Worm (Caenorhabditis elegans) whole organism, L1 larva: ENCODE data around the gene F27B10.1.
A peak's percentile ranks its signal among the peaks of the same experiment; 100 is the strongest.

Experiments
- elt-3 ChIP-seq, 6 experiments: fragments of 150-350 bp in 1 of 6; sonication (generic microtip); optimal IDR thresholded peaks; 2 replicates each; lab custom pipeline; 2017 to 2018; ENCODE audit warnings: missing biosample characterization in 6 of 6, missing genetic modification characterization in 6 of 6, inconsistent platforms in 1 of 6
- fos-1 ChIP-seq: fragments of 150-350 bp; optimal IDR thresholded peaks from 2 replicates; lab custom pipeline; 2014; ENCODE audit warnings: missing biosample characterization, missing genetic modification characterization
- hpl-2 ChIP-seq: fragments of 150-350 bp; optimal IDR thresholded peaks from 2 replicates; lab custom pipeline; 2014; ENCODE audit warnings: missing biosample characterization, missing genetic modification reagents, missing genetic modification characterization
- lin-39 ChIP-seq: fragments of 150-350 bp; optimal IDR thresholded peaks from 2 replicates; lab custom pipeline; 2014; ENCODE audit warnings: missing biosample characterization, missing genetic modification reagents, missing genetic modification characterization
- mep-1 ChIP-seq: fragments of 150-350 bp; optimal IDR thresholded peaks from 2 replicates; lab custom pipeline; 2014; ENCODE audit warnings: missing biosample characterization, missing genetic modification characterization
- pqm-1 ChIP-seq: sonication (generic microtip); optimal IDR thresholded peaks from 3 replicates; lab custom pipeline; 2017; ENCODE audit warnings: missing biosample characterization, missing genetic modification characterization
- sox-4 ChIP-seq: sonication (generic microtip); optimal IDR thresholded peaks from 2 replicates; lab custom pipeline; 2016; ENCODE audit warnings: missing genetic modification characterization, missing compliant biosample characterization
- xbp-1 ChIP-seq: sonication (generic microtip); optimal IDR thresholded peaks from 2 replicates; lab custom pipeline; 2016; ENCODE audit warnings: missing genetic modification characterization, missing compliant biosample characterization
- zag-1 ChIP-seq: fragments of 150-350 bp; optimal IDR thresholded peaks from 2 replicates; lab custom pipeline; 2014; ENCODE audit warnings: missing biosample characterization, missing genetic modification characterization
- ztf-11 ChIP-seq, 2 experiments: sonication (generic microtip); optimal IDR thresholded peaks; 2 replicates each; lab custom pipeline; 2016 to 2017; ENCODE audit warnings: missing genetic modification characterization in 2 of 2, missing biosample characterization in 1 of 2, missing compliant biosample characterization in 1 of 2

- TF ChIP-seq elt-3 (tag; optimal IDR thresholded peaks at IDR 0.05; lab: Kevin White, UChicago), result no peak
- TF ChIP-seq ztf-11 (tag; optimal IDR thresholded peaks at IDR 0.05; lab: Kevin White, UChicago), result peak in 1 of 2 experiments; percentile 81
- peak; percentile 73 for TF ChIP-seq sox-4 (tag; lab: Kevin White, UChicago)
- peak; percentile 29 for TF ChIP-seq lin-39
- no peak for TF ChIP-seq fos-1 (tag; lab: Kevin White, UChicago)
- TF ChIP-seq pqm-1 (tag; lab: Kevin White, UChicago), result no peak
- no peak for TF ChIP-seq hpl-2
- peak; percentile 77 for TF ChIP-seq xbp-1 (tag; lab: Kevin White, UChicago)
- TF ChIP-seq mep-1 (tag; lab: Kevin White, UChicago), result peak; percentile 54
- TF ChIP-seq zag-1 (tag; lab: Kevin White, UChicago), result no peak
Observed at ce11 chrV:7084612-7085139, 12.3 kb downstream of the F27B10.1 start, which contains the start of gene mys-1.
